Worm (Caenorhabditis elegans) whole organism, L1 larva: ENCODE results near the gene sdf-9.

Experiments
- C16A3.4 ChIP-seq: fragments of 150-350 bp; optimal IDR thresholded peaks from 2 replicates; lab custom pipeline; 2014; ENCODE audit warnings: missing biosample characterization, missing genetic modification characterization
- C34B4.2 ChIP-seq: sonication (generic microtip); optimal IDR thresholded peaks from 2 replicates; lab custom pipeline; 2017; ENCODE audit warnings: mild to moderate bottlenecking, missing genetic modification characterization, missing compliant biosample characterization
- F16B12.6 ChIP-seq: fragments of 150-350 bp; optimal IDR thresholded peaks from 2 replicates; lab custom pipeline; 2014; ENCODE audit warnings: missing biosample characterization, missing genetic modification characterization
- Y116A8C.19 ChIP-seq: sonication (generic microtip); optimal IDR thresholded peaks from 2 replicates; lab custom pipeline; 2016; ENCODE audit warnings: missing compliant biosample characterization, missing genetic modification characterization, borderline replicate concordance
- ama-1 ChIP-seq: fragments of 150-350 bp; optimal IDR thresholded peaks from 2 replicates; lab custom pipeline; 2014
- blmp-1 ChIP-seq: fragments of 150-350 bp; optimal IDR thresholded peaks from 2 replicates; lab custom pipeline; 2014; ENCODE audit warnings: missing biosample characterization, missing genetic modification characterization
- ceh-63 ChIP-seq: fragments of 200-800 bp; sonication (Bioruptor generic); optimal IDR thresholded peaks from 2 replicates; lab custom pipeline; 2018; ENCODE audit warnings: mild to moderate bottlenecking, missing genetic modification characterization, missing compliant biosample characterization
- ceh-90 ChIP-seq: sonication (generic microtip); optimal IDR thresholded peaks from 2 replicates; lab custom pipeline; 2016; ENCODE audit warnings: missing genetic modification characterization, missing compliant biosample characterization
- dpl-1 ChIP-seq, 3 experiments: fragments of 150-350 bp in 2 of 3; sonication (generic microtip) in 1 of 3; optimal IDR thresholded peaks; 2 replicates each; lab custom pipeline; 2014 to 2017; ENCODE audit warnings: missing biosample characterization in 3 of 3, missing genetic modification characterization in 3 of 3, missing genetic modification reagents in 3 of 3
- dsc-1 ChIP-seq: sonication (generic microtip); optimal IDR thresholded peaks from 2 replicates; lab custom pipeline; 2016; ENCODE audit warnings: mild to moderate bottlenecking, missing genetic modification characterization, missing compliant biosample characterization
- efl-1 ChIP-seq, 4 experiments: fragments of 150-350 bp; optimal IDR thresholded peaks in 3 of 4; peaks in 1 of 4; 1 replicate in 1 of 4; 2 replicates in 3 of 4; lab custom pipeline; 2014; ENCODE audit warnings: missing biosample characterization in 2 of 4, missing genetic modification characterization in 2 of 4, missing genetic modification reagents in 2 of 4
- egl-13 ChIP-seq: sonication (generic microtip); optimal IDR thresholded peaks from 2 replicates; lab custom pipeline; 2016; ENCODE audit warnings: missing genotype, missing genetic modification reagents, missing genetic modification characterization, missing compliant biosample characterization
- egl-27 ChIP-seq, 2 experiments: fragments of 150-350 bp in 1 of 2; sonication (generic microtip); optimal IDR thresholded peaks; 3 replicates each; lab custom pipeline; 2017 to 2018; ENCODE audit warnings: missing biosample characterization in 2 of 2, missing genetic modification characterization in 2 of 2, missing genetic modification reagents in 2 of 2
- elt-2 ChIP-seq: sonication (generic microtip); optimal IDR thresholded peaks from 2 replicates; lab custom pipeline; 2016; ENCODE audit warnings: missing genetic modification characterization, mild to moderate bottlenecking, inconsistent platforms, missing compliant biosample characterization, missing genetic modification reagents
- ets-5 ChIP-seq: fragments of 200-800 bp; sonication (Bioruptor generic); IDR thresholded peaks from 2 replicates; pipeline ENCODE4 v1.3.6; 2022; ENCODE audit warnings: missing genetic modification characterization, missing compliant biosample characterization
- fkh-10 ChIP-seq: sonication (generic microtip); optimal IDR thresholded peaks from 2 replicates; lab custom pipeline; 2017; ENCODE audit warnings: missing biosample characterization, missing genetic modification reagents, missing genetic modification characterization
- fkh-8 ChIP-seq: sonication (generic microtip); optimal IDR thresholded peaks from 2 replicates; lab custom pipeline; 2016; ENCODE audit warnings: mild to moderate bottlenecking, missing genetic modification characterization, missing compliant biosample characterization
- fos-1 ChIP-seq: fragments of 150-350 bp; optimal IDR thresholded peaks from 2 replicates; lab custom pipeline; 2014; ENCODE audit warnings: missing biosample characterization, missing genetic modification characterization
- hlh-4 ChIP-seq: sonication (generic microtip); optimal IDR thresholded peaks from 2 replicates; lab custom pipeline; 2016; ENCODE audit warnings: mild to moderate bottlenecking, missing genetic modification characterization, missing compliant biosample characterization
- hpl-2 ChIP-seq: fragments of 150-350 bp; optimal IDR thresholded peaks from 2 replicates; lab custom pipeline; 2014; ENCODE audit warnings: missing biosample characterization, missing genetic modification reagents, missing genetic modification characterization
- irx-1 ChIP-seq: sonication (generic microtip); optimal IDR thresholded peaks from 2 replicates; lab custom pipeline; 2016; ENCODE audit warnings: missing genetic modification characterization, missing compliant biosample characterization
- isw-1 ChIP-seq: fragments of 200-800 bp; sonication (Bioruptor generic); IDR thresholded peaks from 2 replicates; pipeline ENCODE4 v1.3.6; 2022; ENCODE audit warnings: missing genetic modification characterization, missing compliant biosample characterization
- lin-14 ChIP-seq: fragments of 200-800 bp; sonication (Bioruptor generic); optimal IDR thresholded peaks from 2 replicates; lab custom pipeline; 2018; ENCODE audit warnings: mild to moderate bottlenecking, missing genetic modification characterization, moderate library complexity, missing compliant biosample characterization
- lin-15B ChIP-seq: fragments of 150-350 bp; sonication (generic microtip); optimal IDR thresholded peaks from 3 replicates; lab custom pipeline; 2014; ENCODE audit warnings: missing biosample characterization, missing genetic modification characterization
- lin-35 ChIP-seq, 2 experiments: fragments of 150-350 bp; optimal IDR thresholded peaks; 2 replicates each; lab custom pipeline; 2014; ENCODE audit warnings: missing biosample characterization in 2 of 2, missing genetic modification characterization in 2 of 2, missing genetic modification reagents in 2 of 2
- lin-39 ChIP-seq: fragments of 150-350 bp; optimal IDR thresholded peaks from 2 replicates; lab custom pipeline; 2014; ENCODE audit warnings: missing biosample characterization, missing genetic modification reagents, missing genetic modification characterization
- lir-3 ChIP-seq: sonication (generic microtip); optimal IDR thresholded peaks from 2 replicates; lab custom pipeline; 2016; ENCODE audit warnings: mild to moderate bottlenecking, missing genetic modification characterization, moderate library complexity, missing compliant biosample characterization; ENCODE audit not compliant: poor library complexity
- lsy-2 ChIP-seq, 2 experiments: fragments of 150-350 bp; optimal IDR thresholded peaks; 2 replicates each; lab custom pipeline; 2014; ENCODE audit warnings: missing biosample characterization in 2 of 2, missing genetic modification characterization in 2 of 2
- mdl-1 ChIP-seq, 2 experiments: fragments of 150-350 bp; optimal IDR thresholded peaks; 2 replicates each; lab custom pipeline; 2014 to 2017; ENCODE audit warnings: missing biosample characterization in 2 of 2, missing genetic modification characterization in 2 of 2, inconsistent platforms in 1 of 2
- mef-2 ChIP-seq: fragments of 150-350 bp; optimal IDR thresholded peaks from 2 replicates; lab custom pipeline; 2014; ENCODE audit warnings: missing biosample characterization, missing genetic modification characterization
- mep-1 ChIP-seq: fragments of 150-350 bp; optimal IDR thresholded peaks from 2 replicates; lab custom pipeline; 2014; ENCODE audit warnings: missing biosample characterization, missing genetic modification characterization
- nhr-12 ChIP-seq: sonication (generic microtip); optimal IDR thresholded peaks from 2 replicates; lab custom pipeline; 2017; ENCODE audit warnings: missing biosample characterization, missing genetic modification characterization
- nhr-19 ChIP-seq: fragments of 200-800 bp; sonication (Bioruptor generic); conservative IDR thresholded peaks from 2 replicates; pipeline ENCODE4 v1.3.6; 2022; ENCODE audit warnings: missing genetic modification characterization, missing compliant biosample characterization
- nhr-20 ChIP-seq: sonication (generic microtip); optimal IDR thresholded peaks from 2 replicates; lab custom pipeline; 2016; ENCODE audit warnings: mild to moderate bottlenecking, missing genetic modification characterization, missing compliant biosample characterization
- nhr-47 ChIP-seq: sonication (generic microtip); optimal IDR thresholded peaks from 2 replicates; lab custom pipeline; 2016; ENCODE audit warnings: mild to moderate bottlenecking, missing genetic modification characterization, moderate library complexity, missing compliant biosample characterization
- nhr-71 ChIP-seq: sonication (generic microtip); optimal IDR thresholded peaks from 2 replicates; lab custom pipeline; 2016; ENCODE audit warnings: mild to moderate bottlenecking, missing genetic modification characterization, moderate library complexity, missing compliant biosample characterization
- nhr-77 ChIP-seq: fragments of 150-350 bp; optimal IDR thresholded peaks from 2 replicates; lab custom pipeline; 2014; ENCODE audit warnings: missing biosample characterization, missing genetic modification characterization
- nhr-85 ChIP-seq: sonication (generic microtip); peaks from one replicate; lab custom pipeline; 2016; ENCODE audit warnings: missing genetic modification characterization, inconsistent platforms, missing compliant biosample characterization
- nhr-90 ChIP-seq: sonication (generic microtip); optimal IDR thresholded peaks from 2 replicates; lab custom pipeline; 2016; ENCODE audit warnings: mild to moderate bottlenecking, missing genetic modification characterization, missing compliant biosample characterization; ENCODE audit not compliant: poor library complexity
- pag-3 ChIP-seq: sonication (generic microtip); optimal IDR thresholded peaks from 2 replicates; lab custom pipeline; 2017; ENCODE audit warnings: missing genetic modification characterization, mild to moderate bottlenecking, missing compliant biosample characterization, antibody characterized with exemption, borderline replicate concordance; ENCODE audit not compliant: insufficient read depth
- snpc-4 ChIP-seq: fragments of 150-350 bp; optimal IDR thresholded peaks from 2 replicates; lab custom pipeline; 2014; ENCODE audit warnings: missing biosample characterization, missing genetic modification characterization
- snu-23 ChIP-seq: sonication (generic microtip); optimal IDR thresholded peaks from 2 replicates; lab custom pipeline; 2016; ENCODE audit warnings: missing genetic modification characterization, missing compliant biosample characterization
- tbx-2 ChIP-seq: sonication (generic microtip); optimal IDR thresholded peaks from 2 replicates; lab custom pipeline; 2016; ENCODE audit warnings: missing genetic modification characterization, missing compliant biosample characterization
- unc-98 ChIP-seq: fragments of 200-800 bp; sonication (Bioruptor generic); IDR thresholded peaks from 2 replicates; pipeline ENCODE4 v1.3.6; 2022; ENCODE audit warnings: missing genetic modification characterization, missing compliant biosample characterization
- vab-15 ChIP-seq: sonication (generic microtip); optimal IDR thresholded peaks from 2 replicates; lab custom pipeline; 2017; ENCODE audit warnings: missing genotype, mild to moderate bottlenecking, missing genetic modification characterization, missing compliant biosample characterization

sdf-9 gene

DNA sequence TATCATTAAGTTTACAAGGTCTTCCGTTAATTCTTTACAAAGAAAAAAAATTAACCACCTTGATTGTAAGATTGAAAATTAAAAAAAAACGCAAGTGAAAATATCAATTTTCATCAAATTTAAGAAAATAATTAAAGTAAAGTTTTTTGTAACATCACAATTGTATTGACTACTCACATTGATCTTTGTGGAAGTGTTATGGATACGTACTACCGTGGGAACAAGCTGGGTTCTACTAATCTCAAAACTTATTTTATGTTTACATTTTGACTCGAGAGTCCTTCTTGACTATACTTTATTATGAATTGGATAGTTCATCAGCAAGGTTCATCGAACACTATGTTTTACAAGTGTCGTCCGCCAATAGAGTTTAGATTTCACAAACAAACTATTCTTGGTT is 31.5 kb downstream of the sdf-9 start, which contains the start of gene num-1:
Gene num-1 (plus strand): TSS at position 301 of the 400 bp plus-strand sequence.
- TF ChIP-seq ceh-90 (tag; lab: Kevin White, UChicago), result no peak
- TF ChIP-seq egl-27 (tag; optimal IDR thresholded peaks at IDR 0.05; lab: Kevin White, UChicago), result no peak
- no peak for TF ChIP-seq hpl-2 (GFP tag; lab: Kevin White, UChicago)
- no peak for TF ChIP-seq F16B12.6 (tag; lab: Kevin White, UChicago)
- TF ChIP-seq snpc-4 (tag; lab: Kevin White, UChicago), result no peak
- TF ChIP-seq irx-1, result no peak
- no peak for TF ChIP-seq fkh-10
- TF ChIP-seq lir-3 (tag; lab: Kevin White, UChicago), result no peak
- no peak for TF ChIP-seq ama-1
- no peak for TF ChIP-seq mef-2 (tag; lab: Kevin White, UChicago)
- TF ChIP-seq nhr-77 (tag; lab: Kevin White, UChicago), result no peak
- TF ChIP-seq ets-5 (GFP tag; lab: Robert Waterston, UW), result no peak

DNA sequence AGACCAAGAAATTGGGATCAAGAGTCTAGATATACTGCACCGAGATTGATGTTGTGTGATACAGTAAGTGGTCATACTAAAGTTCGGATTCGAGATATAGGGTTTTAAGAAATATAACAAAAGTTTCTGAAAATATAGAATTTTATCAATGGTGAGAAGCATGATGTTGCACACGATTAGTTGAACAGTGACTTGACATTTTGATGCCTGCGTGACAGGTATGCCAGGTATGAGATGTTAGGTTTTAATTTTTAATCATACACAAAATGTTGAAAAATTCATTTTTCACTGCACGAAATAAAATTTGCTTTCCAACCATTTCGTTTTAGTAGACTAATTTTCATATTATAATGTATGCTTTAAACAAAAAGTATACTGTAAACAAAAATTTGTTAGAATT is 32.4 kb downstream of the sdf-9 start:
- TF ChIP-seq C16A3.4 (tag; lab: Kevin White, UChicago) (no peak), nhr-12 (tag; lab: Kevin White, UChicago) (no peak), lin-39 (tag; lab: Kevin White, UChicago) (no peak), vab-15 (tag; lab: Kevin White, UChicago) (no peak), hlh-4 (no peak), mep-1 (no peak), Y116A8C.19 (tag; lab: Kevin White, UChicago) (no peak), C34B4.2 (no peak), ama-1 (no peak), lin-15B (tag; lab: Kevin White, UChicago) (no peak), mef-2 (tag; lab: Kevin White, UChicago) (no peak), fos-1 (tag; lab: Kevin White, UChicago) (no peak), blmp-1 (tag; lab: Kevin White, UChicago) (no peak), ceh-63 (GFP tag; lab: Kevin White, UChicago) (no peak), egl-13 (tag; lab: Kevin White, UChicago) (no peak), unc-98 (GFP tag; lab: Robert Waterston, UW) (no peak)

DNA sequence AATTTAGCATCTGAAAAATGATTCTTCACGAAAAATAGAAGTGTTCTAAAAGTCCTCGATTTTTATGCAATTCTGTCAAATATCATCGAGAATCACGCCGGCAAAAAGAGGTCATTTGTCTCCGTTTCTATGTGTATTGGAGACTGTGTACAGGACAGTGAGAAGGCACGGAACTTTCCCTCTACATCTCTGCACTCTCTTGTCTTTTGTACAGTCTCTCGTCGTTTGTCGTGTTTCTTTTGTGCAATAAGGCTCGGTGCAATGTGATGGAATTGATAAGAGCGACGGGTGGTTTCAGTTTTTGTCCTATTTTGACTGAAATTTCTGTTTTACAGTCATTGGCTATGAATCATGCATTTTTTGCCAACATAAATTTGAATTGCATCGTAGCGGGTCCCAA is 33.8 kb downstream of the sdf-9 start:
- peak in 1 of 2 experiments; percentile 31 for TF ChIP-seq lsy-2 (tag; optimal IDR thresholded peaks at IDR 0.05; lab: Kevin White, UChicago)
- peak; percentile 34 for TF ChIP-seq nhr-85 (tag; lab: Kevin White, UChicago)
- peak; percentile 40 for TF ChIP-seq elt-2 (tag; lab: Kevin White, UChicago)
- peak in 1 of 2 experiments; percentile 18 for TF ChIP-seq mdl-1 (tag; optimal IDR thresholded peaks at IDR 0.05; lab: Kevin White, UChicago)
- peak; percentile 21 for TF ChIP-seq lin-14
- peak; percentile 16 for TF ChIP-seq snu-23 (GFP tag; lab: Kevin White, UChicago)
- no peak for TF ChIP-seq pag-3 (tag; lab: Kevin White, UChicago)
- peak in 1 of 2 experiments; percentile 32 for TF ChIP-seq lin-35 (GFP tag; optimal IDR thresholded peaks at IDR 0.05; lab: Kevin White, UChicago)
- TF ChIP-seq blmp-1 (tag; lab: Kevin White, UChicago), result peak; percentile 58
- TF ChIP-seq lir-3 (tag; lab: Kevin White, UChicago), result no peak
- TF ChIP-seq nhr-77 (tag; lab: Kevin White, UChicago), result no peak
- TF ChIP-seq nhr-20 (tag; lab: Kevin White, UChicago), result peak; percentile 4
- TF ChIP-seq fkh-8, result no peak

DNA sequence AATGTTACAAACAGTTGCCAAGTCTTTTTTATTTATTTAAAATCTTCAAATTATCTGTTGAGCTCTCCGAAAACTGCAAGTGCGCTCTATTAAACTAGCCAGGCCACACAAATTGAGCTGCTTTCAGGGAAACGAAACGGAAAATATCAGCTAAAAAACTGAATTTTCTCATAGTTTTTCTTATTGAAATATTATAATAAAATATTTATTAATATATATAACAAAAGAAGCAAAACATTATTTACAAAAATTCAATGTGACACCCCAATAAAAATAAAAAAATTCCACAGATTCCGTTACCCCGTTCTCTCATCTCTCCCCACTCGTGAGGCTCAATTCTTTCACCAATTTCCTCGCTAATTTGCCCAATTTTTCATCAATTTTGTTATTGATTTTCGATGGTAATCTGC is 34.5 kb downstream of the sdf-9 start:
- TF ChIP-seq egl-13 (tag; lab: Kevin White, UChicago) (peak; percentile 4), unc-98 (GFP tag; lab: Robert Waterston, UW) (peak; percentile 74), dsc-1 (tag; lab: Kevin White, UChicago) (no peak), fkh-10 (no peak), efl-1 (optimal IDR thresholded peaks at IDR 0.05; lab: Kevin White, UChicago) (peak in 1 of 2 experiments; percentile 8), efl-1 (GFP tag; optimal IDR thresholded peaks at IDR 0.05 in 1 of 2; lab: Kevin White, UChicago) (peak in 1 of 2 experiments; percentile 6), nhr-19 (GFP tag; lab: Robert Waterston, UW) (peak; percentile 16; the same call in 1 of the 2 replicates), tbx-2 (tag; lab: Kevin White, UChicago) (peak; percentile 34), fkh-8 (peak; percentile 40), nhr-90 (peak; percentile 32), snu-23 (GFP tag; lab: Kevin White, UChicago) (peak; percentile 36), nhr-85 (tag; lab: Kevin White, UChicago) (peak; percentile 63), nhr-47 (peak; percentile 58), dpl-1 (GFP tag; optimal IDR thresholded peaks at IDR 0.05; lab: Kevin White, UChicago) (peak in 1 of 3 experiments; percentile 42), nhr-71 (peak; percentile 54), lsy-2 (tag; optimal IDR thresholded peaks at IDR 0.05; lab: Kevin White, UChicago) (peak in 1 of 2 experiments; percentile 53), isw-1 (GFP tag; lab: Robert Waterston, UW) (peak; percentile 46; the same call in 1 of the 2 replicates), vab-15 (tag; lab: Kevin White, UChicago) (no peak), lin-14 (peak; percentile 77)
